Fruit fly (Drosophila melanogaster) whole organism, embryonic: Measurements from ENCODE around the gene Sec10.

Source experiments
- pzg ChIP-seq: fragments of 200-800 bp; sonication (Bioruptor generic); optimal IDR thresholded peaks from 3 replicates; lab custom pipeline; 2018; ENCODE audit warnings: missing biosample characterization, mild to moderate bottlenecking, missing genetic modification characterization, moderate library complexity

The Sec10 gene

DNA sequence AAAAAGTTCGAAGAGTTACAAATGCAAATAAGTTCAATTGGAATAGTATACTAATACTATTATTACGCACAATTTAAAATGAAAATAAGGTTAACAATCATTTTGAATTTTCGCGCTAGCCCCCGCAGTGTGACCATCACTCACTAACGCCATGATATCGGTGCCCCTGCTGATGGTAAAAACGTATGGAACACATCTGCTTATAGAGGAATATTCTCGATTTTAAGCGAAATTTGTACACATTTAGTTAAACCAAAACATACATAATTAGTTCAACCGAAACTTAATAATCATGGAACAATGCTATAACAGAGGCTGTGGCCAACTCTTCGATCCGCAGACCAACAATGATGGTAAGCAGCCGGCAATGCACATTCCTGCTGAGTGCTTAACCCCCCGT is 51.6 kb downstream of the Sec10 start, which contains the start of gene mora (continued):
- TF ChIP-seq pzg (GFP tag; lab: Kevin White, UChicago), result peak; percentile 65
